Worm (Caenorhabditis elegans): ENCODE results near the gene fip-1.

fip-1 gene

DNA sequence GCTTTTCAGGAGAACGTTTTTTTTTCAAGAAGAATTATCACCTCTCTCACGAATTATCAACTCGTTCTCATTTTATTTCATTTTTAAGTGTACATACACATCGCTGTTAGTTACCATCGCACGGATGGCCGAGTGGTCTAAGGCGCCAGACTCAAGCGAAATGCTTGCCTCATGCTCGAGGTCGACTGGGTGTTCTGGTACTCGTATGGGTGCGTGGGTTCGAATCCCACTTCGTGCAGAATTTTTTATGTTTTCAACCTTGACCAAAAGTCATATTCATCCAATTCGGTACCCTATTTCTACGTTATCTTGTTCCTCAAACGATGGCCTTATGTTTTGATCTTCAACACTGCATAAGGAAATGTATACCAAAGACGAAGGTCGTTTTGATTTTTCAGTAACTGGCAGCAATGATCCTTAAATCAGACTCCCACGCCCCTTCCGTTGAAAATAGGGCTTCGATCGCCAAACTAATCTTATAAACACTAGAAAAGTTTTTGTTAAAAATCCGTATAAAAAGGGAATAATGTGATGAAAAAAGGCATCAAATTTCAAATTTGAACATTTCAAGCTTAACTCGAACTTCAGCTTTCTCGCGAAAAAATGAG lies at the start of gene fip-1 (continued):
- TF ChIP-seq D2030.7 (GFP tag; IDR thresholded peaks at IDR 0.05): peak; percentile 76
- peak; percentile 60 for TF ChIP-seq lin-54 (GFP tag; optimal IDR thresholded peaks at IDR 0.05)
- TF ChIP-seq T07F8.4 (tag; optimal IDR thresholded peaks at IDR 0.05): peak; percentile 32
- TF ChIP-seq F37B4.10 (GFP tag; IDR thresholded peaks at IDR 0.05): no peak
- TF ChIP-seq B0261.1 (tag; optimal IDR thresholded peaks at IDR 0.05): peak; percentile 72
- TF ChIP-seq hlh-12 (tag; optimal IDR thresholded peaks at IDR 0.05): no peak
- TF ChIP-seq nhr-80 (tag; optimal IDR thresholded peaks at IDR 0.05): peak; percentile 19
- TF ChIP-seq hrde-1 (tag; optimal IDR thresholded peaks at IDR 0.05; ENCODE audit: borderline replicate concordance): peak; percentile 71
- peak; percentile 77 for TF ChIP-seq him-1 (tag; optimal IDR thresholded peaks at IDR 0.05)
- TF ChIP-seq sdz-38 (tag; optimal IDR thresholded peaks at IDR 0.05): no peak
- peak; percentile 71; the same call in 1 of the 2 replicates for TF ChIP-seq Y56A3A.18 (GFP tag; IDR thresholded peaks at IDR 0.05)
- TF ChIP-seq attf-3 (GFP tag; conservative IDR thresholded peaks at IDR 0.05): peak; percentile 41; the same call in 1 of the 2 replicates
- TF ChIP-seq rpc-1 (optimal IDR thresholded peaks at IDR 0.05): peak; percentile 90
- TF ChIP-seq rpc-1 (tag; optimal IDR thresholded peaks at IDR 0.05): peak; percentile 93
- TF ChIP-seq Y53F4B.3 (GFP tag; IDR thresholded peaks at IDR 0.05): no peak
- no peak for TF ChIP-seq xnd-1 (tag; optimal IDR thresholded peaks at IDR 0.05)
- TF ChIP-seq B0035.1 (tag; optimal IDR thresholded peaks at IDR 0.05): no peak
- TF ChIP-seq die-1 (tag; optimal IDR thresholded peaks at IDR 0.05): peak; percentile 83
- peak; percentile 58 for TF ChIP-seq snpc-3.4 (tag; optimal IDR thresholded peaks at IDR 0.05)
- TF ChIP-seq mxl-1 (tag; optimal IDR thresholded peaks at IDR 0.05): peak; percentile 71
- TF ChIP-seq fkh-3 (tag; optimal IDR thresholded peaks at IDR 0.05): no peak
- peak; percentile 53 for TF ChIP-seq mes-4 (tag; optimal IDR thresholded peaks at IDR 0.05)
- peak; percentile 96 for TF ChIP-seq tbp1 (GFP tag; optimal IDR thresholded peaks at IDR 0.05)
- TF ChIP-seq unc-130 (GFP tag; optimal IDR thresholded peaks at IDR 0.05): no peak
- TF ChIP-seq madf-8 (GFP tag; conservative IDR thresholded peaks at IDR 0.05): no peak
- no peak for TF ChIP-seq ceh-100 (GFP tag; IDR thresholded peaks at IDR 0.05)
- TF ChIP-seq egrh-3 (GFP tag; IDR thresholded peaks at IDR 0.05): peak; percentile 34; the same call in 1 of the 2 replicates
- TF ChIP-seq madf-10 (tag; optimal IDR thresholded peaks at IDR 0.05): peak; percentile 57
- TF ChIP-seq nhr-120 (GFP tag; IDR thresholded peaks at IDR 0.05): no peak
- TF ChIP-seq nhr-27 (tag; optimal IDR thresholded peaks at IDR 0.05): peak; percentile 52
- peak; percentile 92 for TF ChIP-seq lin-26 (GFP tag; IDR thresholded peaks at IDR 0.05)
- no peak for TF ChIP-seq dpff-1 (tag; optimal IDR thresholded peaks at IDR 0.05)
- peak; percentile 72 for TF ChIP-seq nhr-90 (tag; optimal IDR thresholded peaks at IDR 0.05)
- peak; percentile 64; the same call in 1 of the 2 replicates for TF ChIP-seq attf-6 (GFP tag; IDR thresholded peaks at IDR 0.05)
- no peak for TF ChIP-seq C06A6.2 (GFP tag; conservative IDR thresholded peaks at IDR 0.05)
- no peak for TF ChIP-seq pha-4 (tag; optimal IDR thresholded peaks at IDR 0.05)
- TF ChIP-seq nhr-179 (tag; optimal IDR thresholded peaks at IDR 0.05): no peak
- no peak for TF ChIP-seq K12H6.12 (tag; optimal IDR thresholded peaks at IDR 0.05)
- no peak for TF ChIP-seq Y95B8A.8 (GFP tag; IDR thresholded peaks at IDR 0.05)
- TF ChIP-seq lin-40 (tag; optimal IDR thresholded peaks at IDR 0.05): no peak
- TF ChIP-seq sptf-2 (GFP tag; optimal IDR thresholded peaks at IDR 0.05): peak; percentile 3
- no peak for TF ChIP-seq madf-3 (GFP tag; IDR thresholded peaks at IDR 0.05)

Data from whole organism, young adult.